Worm (Caenorhabditis elegans): ENCODE measurements around the gene dct-15.
A peak's percentile ranks its signal among the peaks of the same experiment; 100 is the strongest.

Gene dct-15

DNA sequence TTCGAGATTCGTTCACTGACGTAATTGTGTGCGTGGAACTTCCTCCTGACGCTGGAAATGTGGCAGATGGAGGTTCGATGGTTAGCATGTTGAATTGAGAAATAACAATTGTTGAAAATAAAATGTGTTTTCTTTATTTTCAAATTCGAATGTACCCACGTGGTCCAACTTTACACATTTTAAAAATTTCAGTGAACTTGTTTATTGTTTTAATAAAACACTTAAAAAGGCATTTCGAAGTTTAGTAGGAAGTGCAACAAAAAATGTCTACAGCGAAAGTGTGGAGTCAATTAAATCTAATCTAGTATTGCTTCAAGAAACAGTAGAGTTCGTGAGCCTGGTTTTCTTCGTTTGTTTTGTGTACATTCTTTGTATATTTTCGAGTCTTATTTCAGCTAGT is 44.3 kb downstream of the dct-15 start, which contains the start of gene ssp-36:
Gene ssp-36, minus strand, starts transcription at position 101 of the 400 bp plus-strand sequence.
- TF ChIP-seq W03F9.2 (tag; optimal IDR thresholded peaks at IDR 0.05) = no peak
- no peak for TF ChIP-seq dao-5 (tag; optimal IDR thresholded peaks at IDR 0.05)
- no peak for TF ChIP-seq him-1 (tag; optimal IDR thresholded peaks at IDR 0.05)

DNA sequence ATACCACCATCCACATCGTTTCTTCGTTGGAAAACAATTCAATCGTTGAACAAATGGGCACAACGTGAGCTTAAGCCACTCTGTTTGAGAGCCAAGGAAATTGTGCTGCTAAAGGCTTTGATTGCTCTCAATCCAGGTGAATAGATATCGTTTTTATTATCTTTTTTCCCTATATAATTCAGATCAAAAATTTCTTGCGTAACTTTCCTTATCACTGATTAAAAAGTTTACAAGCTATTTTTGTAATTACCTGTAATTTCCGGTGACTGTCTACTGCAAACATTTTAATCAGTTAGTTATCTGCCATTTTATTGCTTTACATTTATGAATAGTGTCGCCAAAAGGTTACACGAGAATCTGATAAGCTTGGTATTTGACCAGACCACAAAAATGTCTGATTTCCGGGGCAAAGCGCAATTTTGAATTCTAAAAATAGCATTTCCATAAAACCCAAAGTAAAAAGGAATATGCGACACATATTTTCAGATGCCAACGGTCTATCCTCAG is 47.8 kb downstream of the dct-15 start:
- TF ChIP-seq dao-5 (tag; optimal IDR thresholded peaks at IDR 0.05) = no peak
- TF ChIP-seq him-1 (tag; optimal IDR thresholded peaks at IDR 0.05) = no peak
- TF ChIP-seq W03F9.2 (tag; optimal IDR thresholded peaks at IDR 0.05) = no peak

DNA sequence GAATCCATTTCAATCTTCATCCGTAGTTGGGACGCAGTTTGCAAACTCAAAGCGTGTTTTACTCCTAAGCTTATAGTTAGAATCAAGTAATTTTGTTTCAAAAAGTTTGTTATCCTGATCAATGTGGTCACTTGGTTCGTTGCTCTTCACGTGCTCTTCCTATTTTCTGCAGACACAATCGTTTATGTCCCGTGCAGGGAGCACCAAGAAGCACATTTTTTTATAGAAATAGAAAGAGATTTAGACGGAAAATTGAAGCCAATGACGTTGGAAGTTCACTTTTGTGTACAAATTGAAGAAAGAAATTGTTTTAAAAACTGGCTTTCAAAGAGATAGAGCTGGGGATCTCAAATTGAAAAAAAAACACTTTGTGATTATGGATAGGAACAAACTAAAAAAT is 48.8 kb downstream of the dct-15 start:
- TF ChIP-seq dao-5 (tag; optimal IDR thresholded peaks at IDR 0.05) = no peak
- no peak for TF ChIP-seq W03F9.2 (tag; optimal IDR thresholded peaks at IDR 0.05)
- no peak for TF ChIP-seq him-1 (tag; optimal IDR thresholded peaks at IDR 0.05)

DNA sequence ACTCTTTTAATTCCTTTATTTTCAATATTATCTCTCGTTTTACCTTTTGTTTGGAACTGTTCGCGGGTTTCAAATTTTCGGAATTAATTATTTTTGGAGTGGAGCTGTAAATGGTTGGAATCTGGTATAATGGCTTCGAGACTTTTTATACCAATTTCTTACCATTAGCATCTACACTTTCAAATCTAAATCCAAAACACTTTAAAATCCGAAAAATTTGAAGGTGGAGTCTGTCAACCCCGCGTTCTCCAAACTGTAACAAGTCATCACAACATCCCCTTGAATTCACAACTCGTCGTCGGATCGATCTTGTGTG is 53.1 kb downstream of the dct-15 start, which contains the start of gene nhr-97:
Gene nhr-97, plus strand, starts transcription at position 217 of the 316 bp plus-strand sequence.
- TF ChIP-seq W03F9.2 (tag; optimal IDR thresholded peaks at IDR 0.05) = no peak
- TF ChIP-seq dao-5 (tag; optimal IDR thresholded peaks at IDR 0.05) = no peak
- no peak for TF ChIP-seq him-1 (tag; optimal IDR thresholded peaks at IDR 0.05)

DNA sequence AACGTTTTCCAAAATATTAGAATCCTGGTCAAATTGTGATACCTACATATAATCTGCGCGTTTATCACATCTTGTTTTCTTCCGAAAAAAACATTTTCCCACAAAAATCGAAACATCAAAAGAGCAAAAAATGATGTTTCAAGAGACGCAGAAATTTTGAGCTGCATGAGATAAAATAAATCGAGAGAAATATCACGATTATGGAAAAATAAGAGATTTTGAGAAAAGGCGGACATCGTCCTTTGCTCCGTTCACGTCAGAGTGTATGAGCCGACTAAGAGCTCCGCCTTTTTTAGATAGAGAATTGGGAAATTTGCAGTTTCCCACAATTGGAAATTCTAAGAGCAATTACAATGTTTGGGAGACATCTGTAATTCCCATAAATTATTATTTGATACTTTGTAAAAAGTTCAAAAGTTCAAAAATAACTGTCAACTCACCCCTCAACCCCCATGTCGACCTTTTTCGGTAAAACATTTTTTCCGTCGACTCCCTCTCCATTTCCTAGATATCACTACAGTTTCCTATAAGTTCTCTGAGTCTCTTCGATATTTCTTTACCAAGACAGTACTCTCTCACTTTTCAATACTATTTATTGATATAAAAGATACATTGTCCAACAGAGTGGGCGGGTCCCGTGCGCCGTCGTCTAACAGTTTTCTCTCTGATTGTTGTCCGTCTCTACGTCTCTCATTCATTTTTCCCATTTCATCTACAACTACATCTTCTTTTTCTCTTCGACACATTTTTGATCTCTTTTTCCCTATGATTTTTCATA is 53.7 kb downstream of the dct-15 start:
- peak; percentile 41 for TF ChIP-seq W03F9.2 (tag; optimal IDR thresholded peaks at IDR 0.05)
- TF ChIP-seq dao-5 (tag; optimal IDR thresholded peaks at IDR 0.05) = no peak
- TF ChIP-seq him-1 (tag; optimal IDR thresholded peaks at IDR 0.05) = no peak
